Fruit fly (Drosophila melanogaster): Measurements from ENCODE around the gene nerfin-1.
A peak's percentile ranks its signal among the peaks of the same experiment; 100 is the strongest.

nerfin-1 gene

DNA sequence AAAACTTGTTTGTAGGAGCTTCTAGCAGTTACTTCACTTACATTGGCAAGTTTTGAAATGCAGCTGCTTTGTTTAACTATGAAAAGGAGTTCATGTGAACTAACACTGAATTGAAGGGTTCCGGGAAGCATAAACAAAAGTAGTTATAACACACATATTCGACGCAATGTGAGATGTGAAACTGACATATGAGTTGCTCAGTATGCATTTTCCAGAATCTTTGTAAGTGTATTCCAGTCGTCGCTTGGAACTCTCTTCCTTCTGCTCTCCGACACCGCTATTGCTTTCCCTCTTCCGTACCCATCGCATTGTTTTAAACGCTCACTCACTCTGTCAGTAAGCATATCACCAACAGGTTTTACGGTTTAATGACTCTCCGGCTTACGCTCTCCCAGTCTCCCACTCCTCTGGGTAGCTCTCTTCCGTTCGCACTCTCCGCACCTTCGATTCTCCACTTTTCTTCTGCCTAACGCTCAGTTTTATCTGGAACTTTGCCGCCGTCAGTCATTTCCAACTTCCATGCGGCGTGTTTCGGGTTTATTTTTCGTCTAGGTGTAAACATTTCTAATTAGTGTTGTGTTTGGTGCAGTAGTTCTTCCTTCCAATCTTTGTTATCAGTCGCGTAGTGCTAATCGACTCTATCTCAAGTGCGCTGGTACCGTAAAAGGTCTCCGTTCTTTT, 50.4 kb downstream of the nerfin-1 start:
- TF ChIP-seq Dll (optimal IDR thresholded peaks at IDR 0.05) (peak; percentile 51), usp (GFP tag; optimal IDR thresholded peaks at IDR 0.05) (no peak)

DNA sequence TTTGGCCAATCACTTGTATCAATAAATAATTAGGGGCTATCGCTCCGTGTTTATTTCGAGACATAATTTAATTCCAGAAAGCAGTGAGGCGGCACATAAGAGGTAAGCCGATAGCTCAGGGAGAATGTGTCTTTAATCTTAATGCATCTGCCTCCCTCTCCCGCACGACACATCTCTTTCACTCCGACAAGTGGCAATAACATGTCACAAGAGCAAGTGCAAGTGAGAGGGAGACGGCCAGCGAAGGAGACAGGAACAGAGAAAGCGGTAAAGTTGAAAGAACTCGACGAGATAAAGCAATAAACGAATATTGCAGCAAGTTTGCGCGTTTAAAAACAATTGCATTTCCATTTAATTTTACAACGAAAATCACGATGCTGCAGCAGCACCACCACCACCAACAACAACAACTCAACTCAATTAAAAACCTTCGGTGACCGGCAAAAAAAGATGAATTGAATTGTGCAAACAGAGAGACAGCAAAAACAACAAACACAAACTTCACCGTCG, 51.0 kb downstream of the nerfin-1 start:
- TF ChIP-seq CG8478 (optimal IDR thresholded peaks at IDR 0.05) (no peak), pan (optimal IDR thresholded peaks at IDR 0.05) (peak; percentile 61), EcR (GFP tag; optimal IDR thresholded peaks at IDR 0.05) (peak; percentile 27 to 41), psq (optimal IDR thresholded peaks at IDR 0.05) (no peak)

DNA sequence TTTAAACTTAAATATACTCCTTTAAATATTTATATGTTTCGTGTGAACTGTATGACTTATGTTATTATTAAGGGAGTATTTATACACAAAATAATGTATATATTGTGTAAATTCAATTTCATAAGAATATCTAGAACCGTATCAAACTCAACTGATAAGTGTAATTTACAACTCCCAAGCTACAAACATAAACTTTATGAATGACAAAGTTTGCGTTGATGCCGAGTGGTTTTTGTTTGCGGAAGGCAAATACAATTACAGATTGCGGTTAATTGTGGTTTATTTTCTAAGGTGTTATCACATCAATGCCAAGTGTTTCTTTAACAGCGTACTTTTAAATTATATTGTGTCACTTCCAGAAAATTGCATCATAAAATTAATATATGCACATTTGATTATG, 51.6 kb downstream of the nerfin-1 start:
- TF ChIP-seq pan (optimal IDR thresholded peaks at IDR 0.05) (no peak), usp (GFP tag; optimal IDR thresholded peaks at IDR 0.05) (no peak), Dll (optimal IDR thresholded peaks at IDR 0.05) (no peak), psq (optimal IDR thresholded peaks at IDR 0.05) (no peak), EcR (GFP tag; optimal IDR thresholded peaks at IDR 0.05) (no peak), CG8478 (optimal IDR thresholded peaks at IDR 0.05) (no peak)

All from whole organism.